Worm (Caenorhabditis elegans) whole organism, L1 larva: ENCODE data around the gene osm-3.

Experiments
- ceh-82 ChIP-seq, 3 experiments: fragments of 150-350 bp in 1 of 3; sonication (generic microtip) in 2 of 3; optimal IDR thresholded peaks; 2 replicates each; lab custom pipeline; 2014 to 2017; ENCODE audit warnings: missing biosample characterization in 3 of 3, missing genetic modification characterization in 3 of 3
- dsc-1 ChIP-seq: sonication (generic microtip); optimal IDR thresholded peaks from 2 replicates; lab custom pipeline; 2016; ENCODE audit warnings: mild to moderate bottlenecking, missing genetic modification characterization, missing compliant biosample characterization
- efl-3 ChIP-seq: fragments of 200-800 bp; sonication (Bioruptor generic); optimal IDR thresholded peaks from 2 replicates; lab custom pipeline; 2018; ENCODE audit warnings: mild to moderate bottlenecking, missing genetic modification characterization, missing compliant biosample characterization
- elt-2 ChIP-seq: sonication (generic microtip); optimal IDR thresholded peaks from 2 replicates; lab custom pipeline; 2016; ENCODE audit warnings: missing genetic modification characterization, mild to moderate bottlenecking, inconsistent platforms, missing compliant biosample characterization, missing genetic modification reagents
- fkh-10 ChIP-seq: sonication (generic microtip); optimal IDR thresholded peaks from 2 replicates; lab custom pipeline; 2017; ENCODE audit warnings: missing biosample characterization, missing genetic modification reagents, missing genetic modification characterization
- lsy-2 ChIP-seq, 2 experiments: fragments of 150-350 bp; optimal IDR thresholded peaks; 2 replicates each; lab custom pipeline; 2014; ENCODE audit warnings: missing biosample characterization in 2 of 2, missing genetic modification characterization in 2 of 2
- mab-9 ChIP-seq: fragments of 200-800 bp; sonication (Bioruptor generic); IDR thresholded peaks from 2 replicates; pipeline ENCODE4 v1.3.6; 2022; ENCODE audit warnings: missing genetic modification reagents, missing genetic modification characterization, missing compliant biosample characterization
- nhr-11 ChIP-seq: fragments of 150-350 bp; optimal IDR thresholded peaks from 2 replicates; lab custom pipeline; 2014; ENCODE audit warnings: missing biosample characterization, missing genetic modification characterization
- nhr-85 ChIP-seq: sonication (generic microtip); peaks from one replicate; lab custom pipeline; 2016; ENCODE audit warnings: missing genetic modification characterization, inconsistent platforms, missing compliant biosample characterization
- unc-62 ChIP-seq: fragments of 150-350 bp; optimal IDR thresholded peaks from 2 replicates; lab custom pipeline; 2014; ENCODE audit warnings: missing biosample characterization, missing genetic modification reagents, missing genetic modification characterization
- unc-98 ChIP-seq: fragments of 200-800 bp; sonication (Bioruptor generic); IDR thresholded peaks from 2 replicates; pipeline ENCODE4 v1.3.6; 2022; ENCODE audit warnings: missing genetic modification characterization, missing compliant biosample characterization
- zag-1 ChIP-seq: fragments of 150-350 bp; optimal IDR thresholded peaks from 2 replicates; lab custom pipeline; 2014; ENCODE audit warnings: missing biosample characterization, missing genetic modification characterization

DNA sequence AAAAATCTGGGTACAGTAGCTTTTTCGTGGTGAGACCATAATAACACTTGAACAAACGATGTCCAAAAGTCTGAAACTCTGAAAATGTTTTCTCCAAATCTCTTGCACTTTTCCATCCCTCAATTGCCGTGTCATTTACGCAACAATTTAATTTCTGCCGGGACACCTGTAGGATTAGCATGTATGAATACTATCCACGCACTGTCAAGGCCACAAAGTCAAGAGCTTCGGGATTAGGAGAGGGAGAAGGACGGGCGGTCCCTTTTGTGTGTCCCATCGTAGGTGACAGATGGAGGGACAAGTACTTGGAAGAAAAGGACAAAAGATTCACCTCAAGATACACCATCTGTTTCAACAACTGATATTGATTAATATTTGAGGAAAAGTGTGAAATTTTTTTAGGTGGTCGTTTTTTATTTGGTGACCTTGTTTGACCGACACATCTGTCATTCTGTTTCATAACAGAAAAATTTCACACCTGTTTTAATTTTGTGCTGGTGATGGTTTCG, 42.2 kb upstream of the osm-3 start:
- no peak for TF ChIP-seq zag-1
- TF ChIP-seq elt-2: no peak
- TF ChIP-seq ceh-82 (tag; optimal IDR thresholded peaks at IDR 0.05; lab: Kevin White, UChicago): no peak
- no peak for TF ChIP-seq dsc-1 (tag; lab: Kevin White, UChicago)
- TF ChIP-seq nhr-85 (tag; lab: Kevin White, UChicago): no peak
- TF ChIP-seq unc-98 (GFP tag; lab: Robert Waterston, UW): no peak
- TF ChIP-seq fkh-10 (GFP tag; lab: Kevin White, UChicago): no peak
- TF ChIP-seq nhr-11: no peak
- no peak for TF ChIP-seq lsy-2 (tag; optimal IDR thresholded peaks at IDR 0.05; lab: Kevin White, UChicago)
- TF ChIP-seq mab-9 (GFP tag; lab: Robert Waterston, UW): no peak
- TF ChIP-seq unc-62 (GFP tag; lab: Kevin White, UChicago): no peak
- TF ChIP-seq efl-3 (GFP tag; lab: Kevin White, UChicago): no peak
